Worm (Caenorhabditis elegans) whole organism, mixed stage, embryonic: ENCODE measurements around the gene ugt-1.

Source experiments
- blmp-1 ChIP-seq: fragments of 150-350 bp; optimal IDR thresholded peaks from 2 replicates; lab custom pipeline; 2014; ENCODE audit warnings: missing biosample characterization, missing genetic modification characterization
- ceh-39 ChIP-seq: fragments of 150-350 bp; optimal IDR thresholded peaks from 2 replicates; lab custom pipeline; 2014; ENCODE audit warnings: missing biosample characterization, missing genetic modification characterization
- ceh-43 ChIP-seq: fragments of 200-800 bp; sonication (Bioruptor generic); optimal IDR thresholded peaks from 2 replicates; lab custom pipeline; 2018; ENCODE audit warnings: mild to moderate bottlenecking, missing genetic modification characterization, moderate library complexity, missing compliant biosample characterization
- drap-1 ChIP-seq: fragments of 200-800 bp; sonication (Bioruptor generic); optimal IDR thresholded peaks from 3 replicates; lab custom pipeline; 2018; ENCODE audit warnings: mild to moderate bottlenecking, missing genetic modification characterization, missing compliant biosample characterization
- elt-1 ChIP-seq: sonication (generic microtip); optimal IDR thresholded peaks from 2 replicates; lab custom pipeline; 2017; ENCODE audit warnings: missing genetic modification characterization, mild to moderate bottlenecking, missing compliant biosample characterization, antibody characterized with exemption, moderate library complexity, borderline replicate concordance; ENCODE audit not compliant: insufficient read depth
- elt-3 ChIP-seq: fragments of 150-350 bp; optimal IDR thresholded peaks from 2 replicates; lab custom pipeline; 2014; ENCODE audit warnings: missing biosample characterization, missing genetic modification characterization
- mep-1 ChIP-seq: fragments of 150-350 bp; optimal IDR thresholded peaks from 2 replicates; lab custom pipeline; 2017; ENCODE audit warnings: missing biosample characterization, missing genetic modification reagents, missing genetic modification characterization, inconsistent platforms
- mls-2 ChIP-seq: sonication (generic microtip); optimal IDR thresholded peaks from 2 replicates; lab custom pipeline; 2016; ENCODE audit warnings: mild to moderate bottlenecking, missing genetic modification characterization, moderate library complexity, missing compliant biosample characterization
- nhr-237 ChIP-seq: fragments of 150-350 bp; optimal IDR thresholded peaks from 2 replicates; lab custom pipeline; 2014; ENCODE audit warnings: missing biosample characterization, missing genetic modification characterization
- nhr-76 ChIP-seq: sonication (generic microtip); optimal IDR thresholded peaks from 2 replicates; lab custom pipeline; 2017; ENCODE audit warnings: missing biosample characterization, missing genetic modification characterization
- snpc-4 ChIP-seq: fragments of 150-350 bp; optimal IDR thresholded peaks from 2 replicates; lab custom pipeline; 2014; ENCODE audit warnings: missing biosample characterization, missing genetic modification characterization
- unc-39 ChIP-seq: fragments of 150-350 bp; optimal IDR thresholded peaks from 2 replicates; lab custom pipeline; 2014; ENCODE audit warnings: missing biosample characterization, missing genetic modification characterization
- unc-62 ChIP-seq: fragments of 150-350 bp; optimal IDR thresholded peaks from 2 replicates; lab custom pipeline; 2014; ENCODE audit warnings: missing biosample characterization, missing genetic modification reagents, missing genetic modification characterization

ce11 chrV:10381726-10382125, 13.7 kb upstream of the ugt-1 start, which contains the start of gene abu-1:
- TF ChIP-seq elt-1 (tag; lab: Kevin White, UChicago) (no peak), blmp-1 (no peak), ceh-43 (no peak), nhr-76 (tag; lab: Kevin White, UChicago) (no peak), nhr-237 (tag; lab: Kevin White, UChicago) (no peak), mls-2 (tag; lab: Kevin White, UChicago) (no peak), unc-39 (tag; lab: Kevin White, UChicago) (no peak), ceh-39 (no peak), elt-3 (tag; lab: Kevin White, UChicago) (no peak), unc-62 (no peak), mep-1 (tag; lab: Kevin White, UChicago) (no peak), drap-1 (no peak), snpc-4 (no peak)
